Fruit fly (Drosophila melanogaster) whole organism, embryonic: Measurements from ENCODE around the gene CG32095.

Experiments used
- Antp ChIP-seq: fragments of 200-800 bp; sonication (Bioruptor generic); optimal IDR thresholded peaks from 3 replicates; lab custom pipeline; 2016; ENCODE audit warnings: missing biosample characterization, missing genetic modification characterization
- Asciz ChIP-seq: fragments of 200-800 bp; sonication (Bioruptor generic); optimal IDR thresholded peaks from 2 replicates; lab custom pipeline; 2017; ENCODE audit warnings: missing biosample characterization, mild to moderate bottlenecking, missing genetic modification characterization, missing genetic modification reagents
- B-H1 ChIP-seq: fragments of 200-800 bp; sonication (Bioruptor generic); IDR thresholded peaks from 3 replicates; pipeline ENCODE4 v1.3.6; 2022; ENCODE audit warnings: missing biosample characterization, missing genetic modification characterization
- CG11696 ChIP-seq: fragments of 200-800 bp; sonication (Bioruptor generic); IDR thresholded peaks from 2 replicates; pipeline ENCODE4 v1.3.6; 2022; ENCODE audit warnings: missing biosample characterization, missing genetic modification characterization
- CG12155 ChIP-seq: fragments of 200-800 bp; sonication (Bioruptor generic); optimal IDR thresholded peaks from 3 replicates; lab custom pipeline; 2016; ENCODE audit warnings: missing biosample characterization, missing genetic modification characterization
- CG13424 ChIP-seq: fragments of 200-800 bp; sonication (Bioruptor generic); optimal IDR thresholded peaks from 2 replicates; lab custom pipeline; 2019; ENCODE audit warnings: missing biosample characterization, mild to moderate bottlenecking, missing genetic modification characterization, moderate library complexity
- CG14441 ChIP-seq: fragments of 200-800 bp; sonication (Bioruptor generic); IDR thresholded peaks from 2 replicates; pipeline ENCODE4 v1.3.6; 2022; ENCODE audit warnings: missing biosample characterization, missing genetic modification characterization
- CG15011 ChIP-seq: fragments of 200-800 bp; sonication (Bioruptor generic); optimal IDR thresholded peaks from 3 replicates; lab custom pipeline; 2018; ENCODE audit warnings: missing biosample characterization, mild to moderate bottlenecking, missing genetic modification characterization
- CG15696 ChIP-seq: fragments of 200-800 bp; sonication (Bioruptor generic); optimal IDR thresholded peaks from 2 replicates; lab custom pipeline; 2019; ENCODE audit warnings: missing biosample characterization, mild to moderate bottlenecking, missing genetic modification characterization, moderate library complexity
- CG16863 ChIP-seq: fragments of 200-800 bp; sonication (Bioruptor generic); optimal IDR thresholded peaks from 3 replicates; lab custom pipeline; 2016; ENCODE audit warnings: missing biosample characterization, missing genetic modification characterization
- CG18262 ChIP-seq: fragments of 200-800 bp; optimal IDR thresholded peaks from 3 replicates; lab custom pipeline; 2019; ENCODE audit warnings: missing biosample characterization, mild to moderate bottlenecking, missing genetic modification characterization, moderate library complexity
- CG2120 ChIP-seq: fragments of 200-800 bp; sonication (Bioruptor generic); optimal IDR thresholded peaks from 3 replicates; lab custom pipeline; 2016; ENCODE audit warnings: missing biosample characterization, missing genetic modification characterization
- CG2678 ChIP-seq: fragments of 200-800 bp; sonication (Bioruptor generic); optimal IDR thresholded peaks from 3 replicates; lab custom pipeline; 2019; ENCODE audit warnings: missing biosample characterization, mild to moderate bottlenecking, missing genetic modification characterization, moderate library complexity
- CG5245 ChIP-seq: fragments of 200-800 bp; sonication (Bioruptor generic); optimal IDR thresholded peaks from 3 replicates; lab custom pipeline; 2016; ENCODE audit warnings: missing biosample characterization, missing genetic modification characterization
- CG5953 ChIP-seq: fragments of 200-800 bp; sonication (Bioruptor generic); IDR thresholded peaks from 2 replicates; pipeline ENCODE4 v1.3.6; 2022; ENCODE audit warnings: missing biosample characterization, missing genetic modification characterization
- CG6791 ChIP-seq: fragments of 200-800 bp; sonication (Bioruptor generic); IDR thresholded peaks from 3 replicates; pipeline ENCODE4 v1.3.6; 2022; ENCODE audit warnings: missing biosample characterization, missing genetic modification characterization; ENCODE audit not compliant: partially characterized antibody
- CG7357 ChIP-seq: fragments of 200-800 bp; sonication (Bioruptor generic); IDR thresholded peaks from 3 replicates; pipeline ENCODE4 v1.3.6; 2022; ENCODE audit warnings: missing biosample characterization, missing genetic modification characterization
- CG9932 ChIP-seq: fragments of 200-800 bp; sonication (Bioruptor generic); IDR thresholded peaks from 2 replicates; pipeline ENCODE4 v1.3.6; 2022; ENCODE audit warnings: missing biosample characterization, missing genetic modification characterization
- CoRest ChIP-seq: fragments of 200-800 bp; sonication (Bioruptor generic); optimal IDR thresholded peaks from 3 replicates; lab custom pipeline; 2018; ENCODE audit warnings: missing biosample characterization, mild to moderate bottlenecking, missing genetic modification characterization, moderate library complexity
- Drgx ChIP-seq: fragments of 200-800 bp; sonication (Bioruptor generic); IDR thresholded peaks from 2 replicates; pipeline ENCODE4 v1.3.6; 2022; ENCODE audit warnings: missing biosample characterization, missing genetic modification characterization
- E2f2 ChIP-seq: fragments of 200-800 bp; sonication (Bioruptor generic); IDR thresholded peaks from 2 replicates; pipeline ENCODE4 v1.3.6; 2022; ENCODE audit warnings: missing biosample characterization, missing genetic modification characterization
- Fer2 ChIP-seq: fragments of 200-800 bp; sonication (Bioruptor generic); optimal IDR thresholded peaks from 2 replicates; lab custom pipeline; 2018; ENCODE audit warnings: missing biosample characterization, mild to moderate bottlenecking, missing genetic modification characterization, moderate library complexity
- HLH4C ChIP-seq: fragments of 200-800 bp; sonication (Bioruptor generic); IDR thresholded peaks from 3 replicates; pipeline ENCODE4 v1.3.6; 2022; ENCODE audit warnings: missing biosample characterization, missing genetic modification characterization; ENCODE audit not compliant: partially characterized antibody
- HLHmδ ChIP-seq: fragments of 200-800 bp; sonication (Bioruptor generic); optimal IDR thresholded peaks from 2 replicates; lab custom pipeline; 2018; ENCODE audit warnings: missing biosample characterization, mild to moderate bottlenecking, missing genetic modification characterization, moderate library complexity
- HmgZ ChIP-seq: fragments of 200-800 bp; sonication (Bioruptor generic); optimal IDR thresholded peaks from 2 replicates; lab custom pipeline; 2018; ENCODE audit warnings: missing biosample characterization, mild to moderate bottlenecking, missing genetic modification characterization
- Hr3 ChIP-seq: fragments of 200-800 bp; sonication (Bioruptor generic); optimal IDR thresholded peaks from 3 replicates; lab custom pipeline; 2016; ENCODE audit warnings: missing biosample characterization, missing genetic modification characterization
- Hr51 ChIP-seq, 2 experiments: fragments of 200-800 bp; sonication (Bioruptor generic); optimal IDR thresholded peaks; 2 replicates in 1 of 2; 3 replicates in 1 of 2; lab custom pipeline; 2016 to 2018; ENCODE audit warnings: missing biosample characterization in 2 of 2, missing genetic modification characterization in 2 of 2, mild to moderate bottlenecking in 1 of 2, moderate library complexity in 1 of 2
- Max ChIP-seq: fragments of 200-800 bp; sonication (Bioruptor generic); optimal IDR thresholded peaks from 2 replicates; lab custom pipeline; 2016; ENCODE audit warnings: missing biosample characterization, mild to moderate bottlenecking, missing genetic modification characterization
- Med ChIP-seq: fragments of 200-800 bp; sonication (Bioruptor generic); peaks from one replicate; lab custom pipeline; 2016; ENCODE audit warnings: missing biosample characterization, missing genetic modification characterization, mild to moderate bottlenecking, inconsistent platforms, moderate library complexity
- Pdp1 ChIP-seq, 2 experiments: fragments of 200-800 bp; sonication (Bioruptor generic); optimal IDR thresholded peaks; 3 replicates each; lab custom pipeline; 2016; ENCODE audit warnings: missing biosample characterization in 2 of 2, missing genetic modification characterization in 2 of 2, mild to moderate bottlenecking in 1 of 2, moderate library complexity in 1 of 2
- ara ChIP-seq: fragments of 200-800 bp; sonication (Bioruptor generic); IDR thresholded peaks from 2 replicates; pipeline ENCODE4 v1.3.6; 2022; ENCODE audit warnings: missing biosample characterization, missing genetic modification characterization
- az2 ChIP-seq: fragments of 200-800 bp; sonication (Bioruptor generic); optimal IDR thresholded peaks from 3 replicates; lab custom pipeline; 2016; ENCODE audit warnings: missing biosample characterization, missing genetic modification characterization
- bsh ChIP-seq, 2 experiments: fragments of 200-800 bp; sonication (Bioruptor generic); optimal IDR thresholded peaks; 2 replicates each; lab custom pipeline; 2017 to 2018; ENCODE audit warnings: mild to moderate bottlenecking in 2 of 2, missing biosample characterization in 2 of 2, missing genetic modification characterization in 2 of 2, moderate library complexity in 1 of 2
- cas ChIP-seq: fragments of 200-800 bp; sonication (Bioruptor generic); IDR thresholded peaks from 2 replicates; pipeline ENCODE4 v1.3.6; 2022; ENCODE audit warnings: missing biosample characterization, missing genetic modification characterization
- chinmo ChIP-seq: fragments of 200-800 bp; sonication (Bioruptor generic); IDR thresholded peaks from 4 replicates; pipeline ENCODE4 v1.3.6; 2022; ENCODE audit warnings: missing biosample characterization, missing genetic modification characterization; ENCODE audit not compliant: partially characterized antibody
- croc ChIP-seq: fragments of 200-800 bp; sonication (Bioruptor generic); conservative IDR thresholded peaks from 3 replicates; pipeline ENCODE4 v1.3.6; 2022; ENCODE audit warnings: missing biosample characterization, missing genetic modification characterization
- esg ChIP-seq: fragments of 200-800 bp; sonication (Bioruptor generic); conservative IDR thresholded peaks from 2 replicates; pipeline ENCODE4 v1.3.6; 2022; ENCODE audit warnings: missing biosample characterization, missing genetic modification characterization
- fd3F ChIP-seq: fragments of 200-800 bp; sonication (Bioruptor generic); optimal IDR thresholded peaks from 2 replicates; lab custom pipeline; 2018; ENCODE audit warnings: missing biosample characterization, mild to moderate bottlenecking, missing genetic modification characterization, moderate library complexity
- fd96Cb ChIP-seq: fragments of 200-800 bp; sonication (Bioruptor generic); optimal IDR thresholded peaks from 2 replicates; lab custom pipeline; 2018; ENCODE audit warnings: missing biosample characterization, mild to moderate bottlenecking, missing genetic modification characterization, moderate library complexity
- gsb ChIP-seq: fragments of 200-800 bp; sonication (Bioruptor generic); IDR thresholded peaks from 2 replicates; pipeline ENCODE4 v1.3.6; 2022; ENCODE audit warnings: missing biosample characterization, missing genetic modification characterization
- gt ChIP-seq: fragments of 200-800 bp; sonication (Bioruptor generic); IDR thresholded peaks from 2 replicates; pipeline ENCODE4 v1.3.6; 2022; ENCODE audit warnings: missing biosample characterization, missing genetic modification characterization
- ken ChIP-seq: fragments of 200-800 bp; sonication (Bioruptor generic); IDR thresholded peaks from 3 replicates; pipeline ENCODE4 v1.3.6; 2022; ENCODE audit warnings: missing biosample characterization, missing genetic modification characterization
- maf-S ChIP-seq: fragments of 200-800 bp; sonication (Bioruptor generic); optimal IDR thresholded peaks from 2 replicates; lab custom pipeline; 2016; ENCODE audit warnings: missing biosample characterization, missing genetic modification characterization
- mam ChIP-seq: fragments of 200-800 bp; sonication (Bioruptor generic); optimal IDR thresholded peaks from 3 replicates; lab custom pipeline; 2016; ENCODE audit warnings: missing biosample characterization, missing genetic modification characterization
- pnt ChIP-seq: fragments of 200-800 bp; sonication (Bioruptor generic); optimal IDR thresholded peaks from 3 replicates; lab custom pipeline; 2016; ENCODE audit warnings: missing biosample characterization, missing genetic modification characterization
- row ChIP-seq: fragments of 200-800 bp; sonication (Bioruptor generic); IDR thresholded peaks from 3 replicates; pipeline ENCODE4 v1.3.6; 2022; ENCODE audit warnings: missing biosample characterization, missing genetic modification characterization
- sd ChIP-seq: fragments of 200-800 bp; sonication (Bioruptor generic); optimal IDR thresholded peaks from 3 replicates; lab custom pipeline; 2018; ENCODE audit warnings: missing biosample characterization, mild to moderate bottlenecking, missing genetic modification characterization, moderate library complexity
- sens ChIP-seq: fragments of 200-800 bp; sonication (Bioruptor generic); peaks from one replicate; lab custom pipeline; 2016; ENCODE audit warnings: missing biosample characterization, missing genetic modification characterization
- slbo ChIP-seq: fragments of 200-800 bp; sonication (Bioruptor generic); IDR thresholded peaks from 2 replicates; pipeline ENCODE4 v1.3.6; 2022; ENCODE audit warnings: missing biosample characterization, missing genetic modification characterization
- sr ChIP-seq: fragments of 200-800 bp; sonication (Bioruptor generic); IDR thresholded peaks from 3 replicates; pipeline ENCODE4 v1.3.6; 2022; ENCODE audit warnings: missing biosample characterization, missing genetic modification characterization
- sug ChIP-seq: fragments of 200-800 bp; optimal IDR thresholded peaks from 2 replicates; lab custom pipeline; 2019; ENCODE audit warnings: missing biosample characterization, mild to moderate bottlenecking, missing genetic modification characterization, moderate library complexity

The CG32095 gene

DNA sequence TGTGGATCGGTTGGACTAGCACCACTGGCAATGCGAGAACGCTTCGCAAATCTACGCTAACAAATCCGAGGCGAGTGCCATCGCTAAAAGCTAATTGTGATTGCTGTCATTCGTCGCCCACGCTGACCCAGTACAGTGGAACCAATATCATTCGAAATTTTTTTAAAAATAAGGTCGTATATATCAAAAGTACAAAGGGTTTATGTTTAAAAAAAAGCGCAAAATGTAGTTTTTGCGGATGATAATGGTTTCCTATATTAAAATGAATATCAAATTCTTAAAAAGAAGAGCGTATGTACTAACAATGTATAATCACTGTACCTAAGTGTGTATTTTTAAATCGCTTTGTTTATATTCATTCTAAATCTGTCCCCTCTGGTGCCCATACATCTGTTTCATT, 40.2 kb downstream of the CG32095 start (continued):
- TF ChIP-seq chinmo (GFP tag; lab: Robert Waterston, UW) (no peak), ken (GFP tag; lab: Robert Waterston, UW) (no peak), Pdp1 (GFP tag; optimal IDR thresholded peaks at IDR 0.05; lab: Kevin White, UChicago) (peak in 1 of 2 experiments; percentile 7), CG5953 (no peak), sd (tag; lab: Kevin White, UChicago) (no peak), Drgx (GFP tag; lab: Robert Waterston, UW) (peak; percentile 82), CoRest (tag; lab: Kevin White, UChicago) (peak; percentile 59), HLH4C (GFP tag; lab: Robert Waterston, UW) (no peak), mam (GFP tag; lab: Kevin White, UChicago) (peak; percentile 47), slbo (GFP tag; lab: Robert Waterston, UW) (peak; percentile 65), CG6791 (GFP tag; lab: Robert Waterston, UW) (no peak), CG14441 (GFP tag; lab: Robert Waterston, UW) (peak; percentile 65), gsb (GFP tag; lab: Robert Waterston, UW) (0 out of 2 replicates have a peak, but pooled peaks have one; percentile 16), CG13424 (tag; lab: Kevin White, UChicago) (peak; percentile 69), Asciz (no peak), CG12155 (GFP tag; lab: Kevin White, UChicago) (peak; percentile 23), cas (GFP tag; lab: Robert Waterston, UW) (0 out of 2 replicates have a peak, but pooled peaks have one; percentile 46), CG2678 (tag; lab: Kevin White, UChicago) (no peak), Max (no peak), ara (GFP tag; lab: Robert Waterston, UW) (no peak), HLHmδ (GFP tag; lab: Kevin White, UChicago) (no peak), CG2120 (GFP tag; lab: Kevin White, UChicago) (peak; percentile 71), Med (GFP tag; lab: Kevin White, UChicago) (peak; percentile 71), CG16863 (peak; percentile 19), Antp (GFP tag; lab: Kevin White, UChicago) (no peak), CG9932 (GFP tag; lab: Robert Waterston, UW) (peak; percentile 75), bsh (GFP tag; optimal IDR thresholded peaks at IDR 0.05; lab: Kevin White, UChicago) (peak in 1 of 2 experiments; percentile 34), CG7357 (GFP tag; lab: Robert Waterston, UW) (no peak), Hr51 (GFP tag; optimal IDR thresholded peaks at IDR 0.05; lab: Kevin White, UChicago) (no peak), fd96Cb (tag; lab: Kevin White, UChicago) (peak; percentile 25), sens (GFP tag; lab: Kevin White, UChicago) (peak; percentile 60), fd3F (GFP tag; lab: Kevin White, UChicago) (peak; percentile 48), CG5245 (peak; percentile 8), CG18262 (no peak), CG15011 (peak; percentile 4), E2f2 (GFP tag; lab: Robert Waterston, UW) (peak; percentile 38; the same call in 1 of the 2 replicates), HmgZ (tag; lab: Kevin White, UChicago) (peak; percentile 33), esg (peak; percentile 54), az2 (GFP tag; lab: Kevin White, UChicago) (peak; percentile 26), sug (tag; lab: Kevin White, UChicago) (no peak), maf-S (no peak), Fer2 (peak; percentile 7), Hr3 (peak; percentile 29), croc (GFP tag; lab: Robert Waterston, UW) (no peak), CG11696 (no peak), pnt (GFP tag; lab: Kevin White, UChicago) (no peak), B-H1 (GFP tag; lab: Robert Waterston, UW) (peak; percentile 31; the same call in 2 of the 3 replicates), row (GFP tag; lab: Robert Waterston, UW) (peak; percentile 76), CG15696 (tag; lab: Kevin White, UChicago) (no peak), gt (GFP tag; lab: Robert Waterston, UW) (no peak), sr (GFP tag; lab: Robert Waterston, UW) (peak; percentile 86)
